Worm (Caenorhabditis elegans): ENCODE data around the gene let-756.

ce11 chrIII:6358704-6359103, 48.2 kb upstream of the let-756 start:
- TF ChIP-seq tab-1 (GFP tag; IDR thresholded peaks at IDR 0.05) (no peak), cog-1 (tag; optimal IDR thresholded peaks at IDR 0.05) (no peak), ztf-23 (GFP tag; IDR thresholded peaks at IDR 0.05) (no peak), med-1 (GFP tag; optimal IDR thresholded peaks at IDR 0.05; ENCODE audit: insufficient read depth) (no peak)

All from whole organism, midembryonic.